Fruit fly (Drosophila melanogaster) whole organism, embryonic: ENCODE measurements around the gene CG18577.
A peak's percentile ranks its signal among the peaks of the same experiment; 100 is the strongest.

ENCODE experiments used
- Atf3 ChIP-seq: fragments of 200-800 bp; sonication (Bioruptor generic); optimal IDR thresholded peaks from 3 replicates; lab custom pipeline; 2016; ENCODE audit warnings: missing biosample characterization, missing genetic modification characterization
- Awh ChIP-seq: fragments of 200-800 bp; sonication (Bioruptor generic); IDR thresholded peaks from 2 replicates; pipeline ENCODE4, ENCODE4 v1.3.6; 2022; ENCODE audit warnings: missing biosample characterization, missing genetic modification characterization
- BtbVII ChIP-seq: fragments of 200-800 bp; sonication (Bioruptor generic); optimal IDR thresholded peaks from 3 replicates; lab custom pipeline; 2017; ENCODE audit warnings: missing biosample characterization, mild to moderate bottlenecking, missing genetic modification characterization
- CG10979 ChIP-seq: fragments of 200-800 bp; sonication (Bioruptor generic); optimal IDR thresholded peaks from 2 replicates; lab custom pipeline; 2018; ENCODE audit warnings: missing biosample characterization, mild to moderate bottlenecking, missing genetic modification characterization, moderate library complexity
- CG1233 ChIP-seq: fragments of 200-800 bp; sonication (Bioruptor generic); optimal IDR thresholded peaks from 4 replicates; lab custom pipeline; 2018; ENCODE audit warnings: missing biosample characterization, mild to moderate bottlenecking, missing genetic modification characterization
- CG12769 ChIP-seq: fragments of 200-800 bp; sonication (Bioruptor generic); optimal IDR thresholded peaks from 2 replicates; lab custom pipeline; 2019; ENCODE audit warnings: missing biosample characterization, mild to moderate bottlenecking, missing genetic modification characterization, moderate library complexity
- CG15479 ChIP-seq: fragments of 200-800 bp; sonication (Bioruptor generic); optimal IDR thresholded peaks from 3 replicates; lab custom pipeline; 2019; ENCODE audit warnings: missing biosample characterization, mild to moderate bottlenecking, missing genetic modification characterization, moderate library complexity
- CG16813 ChIP-seq: fragments of 200-800 bp; sonication (Bioruptor generic); IDR thresholded peaks from 3 replicates; pipeline ENCODE4 v1.3.6; 2022; ENCODE audit warnings: missing biosample characterization, missing genetic modification characterization; ENCODE audit not compliant: partially characterized antibody
- CG33213 ChIP-seq: fragments of 200-800 bp; sonication (Bioruptor generic); optimal IDR thresholded peaks from 3 replicates; lab custom pipeline; 2016; ENCODE audit warnings: missing biosample characterization, missing genetic modification characterization
- CG4854 ChIP-seq: fragments of 200-800 bp; sonication (Bioruptor generic); optimal IDR thresholded peaks from 2 replicates; lab custom pipeline; 2016; ENCODE audit warnings: missing biosample characterization, missing genetic modification characterization, inconsistent platforms
- CG6175 ChIP-seq: fragments of 200-800 bp; sonication (Bioruptor generic); IDR thresholded peaks from 3 replicates; pipeline ENCODE4 v1.3.6; 2022; ENCODE audit warnings: missing biosample characterization, missing genetic modification characterization
- CG8089 ChIP-seq: fragments of 200-800 bp; sonication (Bioruptor generic); optimal IDR thresholded peaks from 3 replicates; lab custom pipeline; 2016; ENCODE audit warnings: missing biosample characterization, missing genetic modification characterization
- CG9609 ChIP-seq: fragments of 200-800 bp; sonication (Bioruptor generic); optimal IDR thresholded peaks from 3 replicates; lab custom pipeline; 2016; ENCODE audit warnings: missing biosample characterization, missing genetic modification characterization
- CG9876 ChIP-seq: fragments of 200-800 bp; sonication (Bioruptor generic); optimal IDR thresholded peaks from 2 replicates; lab custom pipeline; 2016; ENCODE audit warnings: missing biosample characterization, missing genetic modification characterization
- CHES-1-like ChIP-seq: fragments of 200-800 bp; sonication (Bioruptor generic); optimal IDR thresholded peaks from 2 replicates; lab custom pipeline; 2016; ENCODE audit warnings: missing biosample characterization, missing genetic modification characterization
- D ChIP-seq, 2 experiments: fragments of 200-800 bp in 1 of 2; fragments of >200 bp in 1 of 2; sonication (Bioruptor generic) in 1 of 2; optimal IDR thresholded peaks; 2 replicates in 1 of 2; 3 replicates in 1 of 2; lab custom pipeline; 2017; ENCODE audit warnings: mild to moderate bottlenecking in 1 of 2, missing biosample characterization in 1 of 2, missing genetic modification characterization in 1 of 2, missing genetic modification reagents in 1 of 2
- D19B ChIP-seq: fragments of 200-800 bp; sonication (Bioruptor generic); optimal IDR thresholded peaks from 2 replicates; lab custom pipeline; 2017; ENCODE audit warnings: missing biosample characterization, mild to moderate bottlenecking, missing genetic modification characterization
- Dbx ChIP-seq: fragments of 200-800 bp; sonication (Bioruptor generic); IDR thresholded peaks from 3 replicates; pipeline ENCODE4 v1.3.6; 2022; ENCODE audit warnings: missing biosample characterization, missing genetic modification characterization
- Doc2 ChIP-seq: fragments of 200-800 bp; sonication (Bioruptor generic); IDR thresholded peaks from 2 replicates; pipeline ENCODE4 v1.3.6; 2022; ENCODE audit warnings: missing biosample characterization, missing genetic modification characterization
- Dref ChIP-seq: fragments of 200-800 bp; sonication (Bioruptor generic); IDR thresholded peaks from 2 replicates; pipeline ENCODE4 v1.3.6; 2022; ENCODE audit warnings: missing biosample characterization, missing genetic modification characterization
- E2f2 ChIP-seq: fragments of 200-800 bp; sonication (Bioruptor generic); IDR thresholded peaks from 2 replicates; pipeline ENCODE4 v1.3.6; 2022; ENCODE audit warnings: missing biosample characterization, missing genetic modification characterization
- Ets65A ChIP-seq: fragments of 200-800 bp; sonication (Bioruptor generic); peaks from one replicate; lab custom pipeline; 2016; ENCODE audit warnings: missing biosample characterization, missing genetic modification characterization
- HHEX ChIP-seq: fragments of 200-800 bp; sonication (Bioruptor generic); optimal IDR thresholded peaks from 3 replicates; lab custom pipeline; 2017; ENCODE audit warnings: missing biosample characterization, mild to moderate bottlenecking, missing genetic modification characterization, missing genetic modification reagents
- HmgD ChIP-seq: fragments of 200-800 bp; sonication (Bioruptor generic); optimal IDR thresholded peaks from 3 replicates; lab custom pipeline; 2016; ENCODE audit warnings: missing biosample characterization, missing genetic modification characterization
- Hr78 ChIP-seq, 2 experiments: fragments of 200-800 bp in 1 of 2; fragments of >200 bp in 1 of 2; sonication (Bioruptor generic) in 1 of 2; optimal IDR thresholded peaks; 2 replicates each; lab custom pipeline; 2017 to 2019; ENCODE audit warnings: missing biosample characterization in 2 of 2, missing genetic modification characterization in 2 of 2, mild to moderate bottlenecking in 1 of 2, moderate library complexity in 1 of 2
- MESR4 ChIP-seq: fragments of 200-800 bp; sonication (Bioruptor generic); optimal IDR thresholded peaks from 2 replicates; lab custom pipeline; 2018; ENCODE audit warnings: missing biosample characterization, mild to moderate bottlenecking, missing genetic modification characterization, moderate library complexity
- NC2β ChIP-seq: fragments of 200-800 bp; sonication (Bioruptor generic); optimal IDR thresholded peaks from 2 replicates; lab custom pipeline; 2016; ENCODE audit warnings: missing biosample characterization, missing genetic modification characterization
- Nf-YB ChIP-seq: fragments of 200-800 bp; sonication (Bioruptor generic); optimal IDR thresholded peaks from 3 replicates; lab custom pipeline; 2019; ENCODE audit warnings: missing biosample characterization, mild to moderate bottlenecking, missing genetic modification characterization, moderate library complexity
- Optix ChIP-seq: fragments of 200-800 bp; sonication (Bioruptor generic); IDR thresholded peaks from 3 replicates; pipeline ENCODE4 v1.3.6; 2022; ENCODE audit warnings: missing biosample characterization, missing genetic modification characterization
- al ChIP-seq: fragments of 200-800 bp; sonication (Bioruptor generic); IDR thresholded peaks from 2 replicates; pipeline ENCODE4 v1.3.6; 2022; ENCODE audit warnings: missing biosample characterization, missing genetic modification characterization
- ase ChIP-seq: fragments of 200-800 bp; sonication (Bioruptor generic); IDR thresholded peaks from 3 replicates; pipeline ENCODE4 v1.3.6; 2022; ENCODE audit warnings: missing biosample characterization, missing genetic modification characterization
- az2 ChIP-seq: fragments of 200-800 bp; sonication (Bioruptor generic); optimal IDR thresholded peaks from 3 replicates; lab custom pipeline; 2016; ENCODE audit warnings: missing biosample characterization, missing genetic modification characterization
- bigmax ChIP-seq: fragments of 200-800 bp; sonication (Bioruptor generic); optimal IDR thresholded peaks from 2 replicates; lab custom pipeline; 2018; ENCODE audit warnings: missing biosample characterization, mild to moderate bottlenecking, missing genetic modification characterization
- gem ChIP-seq: fragments of 200-800 bp; sonication (Bioruptor generic); optimal IDR thresholded peaks from 2 replicates; lab custom pipeline; 2019; ENCODE audit warnings: missing biosample characterization, mild to moderate bottlenecking, missing genetic modification characterization, moderate library complexity
- gsb-n ChIP-seq: fragments of 200-800 bp; sonication (Bioruptor generic); optimal IDR thresholded peaks from 3 replicates; lab custom pipeline; 2018; ENCODE audit warnings: missing biosample characterization, mild to moderate bottlenecking, missing genetic modification characterization
- hb ChIP-seq: fragments of 200-800 bp; sonication (Bioruptor generic); IDR thresholded peaks from 3 replicates; pipeline ENCODE4 v1.3.6; 2022; ENCODE audit warnings: missing biosample characterization, missing genetic modification characterization; ENCODE audit not compliant: partially characterized antibody
- jumu ChIP-seq: fragments of 200-800 bp; sonication (Bioruptor generic); optimal IDR thresholded peaks from 3 replicates; lab custom pipeline; 2016; ENCODE audit warnings: missing biosample characterization, missing genetic modification characterization
- knrl ChIP-seq: fragments of 200-800 bp; sonication (Bioruptor generic); IDR thresholded peaks from 3 replicates; pipeline ENCODE4 v1.3.6; 2022; ENCODE audit warnings: missing biosample characterization, missing genetic modification characterization; ENCODE audit not compliant: partially characterized antibody
- lola ChIP-seq, 3 experiments: fragments of >200 bp in 2 of 3; fragments of 200-800 bp in 1 of 3; sonication (Bioruptor generic) in 1 of 3; optimal IDR thresholded peaks; 2 replicates each; lab custom pipeline; 2017 to 2019; ENCODE audit warnings: missing biosample characterization in 3 of 3, missing genetic modification characterization in 3 of 3, mild to moderate bottlenecking in 1 of 3, moderate library complexity in 1 of 3
- lov ChIP-seq, 2 experiments: fragments of 200-800 bp in 1 of 2; fragments of >200 bp in 1 of 2; sonication (Bioruptor generic) in 1 of 2; IDR thresholded peaks in 1 of 2; optimal IDR thresholded peaks in 1 of 2; 2 replicates in 1 of 2; 3 replicates in 1 of 2; pipeline versions ENCODE4 v1.3.6 to Lab custom; 2017 to 2022; ENCODE audit warnings: missing biosample characterization in 1 of 2, missing genetic modification characterization in 1 of 2
- mld ChIP-seq: fragments of 200-800 bp; sonication (Bioruptor generic); IDR thresholded peaks from 3 replicates; pipeline ENCODE4 v1.3.6; 2022; ENCODE audit warnings: missing biosample characterization, missing genetic modification characterization; ENCODE audit not compliant: partially characterized antibody
- oc ChIP-seq: fragments of 200-800 bp; sonication (Bioruptor generic); optimal IDR thresholded peaks from 2 replicates; lab custom pipeline; 2018; ENCODE audit warnings: missing biosample characterization, mild to moderate bottlenecking, missing genetic modification characterization, moderate library complexity
- tap ChIP-seq: fragments of 200-800 bp; optimal IDR thresholded peaks from 3 replicates; lab custom pipeline; 2019; ENCODE audit warnings: missing biosample characterization, mild to moderate bottlenecking, missing genetic modification characterization, moderate library complexity
- wdn ChIP-seq: fragments of 200-800 bp; sonication (Bioruptor generic); IDR thresholded peaks from 2 replicates; pipeline ENCODE4 v1.3.6; 2022; ENCODE audit warnings: missing biosample characterization, missing genetic modification characterization
- z ChIP-seq: fragments of 200-800 bp; sonication (Bioruptor generic); IDR thresholded peaks from 3 replicates; pipeline ENCODE4 v1.3.6; 2022; ENCODE audit warnings: missing biosample characterization, missing genetic modification characterization
- zfh2 ChIP-seq: fragments of 200-800 bp; sonication (Bioruptor generic); optimal IDR thresholded peaks from 2 replicates; lab custom pipeline; 2016; ENCODE audit warnings: missing biosample characterization, missing genetic modification characterization

The CG18577 gene

dm6 chr3R:11211291-11212061 is 15.6 kb downstream of the CG18577 start (continued):
- TF ChIP-seq MESR4 (GFP tag; lab: Kevin White, UChicago) (peak; percentile 57), CG16813 (GFP tag; lab: Robert Waterston, UW) (no peak), Nf-YB (GFP tag; lab: Kevin White, UChicago) (peak; percentile 9), HmgD (no peak), CG6175 (GFP tag; lab: Robert Waterston, UW) (peak; percentile 63; the same call in 1 of the 3 replicates), z (no peak), D (optimal IDR thresholded peaks at IDR 0.05; lab: Kevin White, UChicago) (no peak), D (GFP tag; optimal IDR thresholded peaks at IDR 0.05; lab: Kevin White, UChicago) (peak; percentile 25), bigmax (peak; percentile 99), knrl (GFP tag; lab: Robert Waterston, UW) (0 out of 3 replicates have a peak, but pooled peaks have one; percentile 13), E2f2 (GFP tag; lab: Robert Waterston, UW) (0 out of 2 replicates have a peak, but pooled peaks have one; percentile 15), al (peak; percentile 76), oc (tag; lab: Kevin White, UChicago) (no peak), CG12769 (tag; lab: Kevin White, UChicago) (peak; percentile 94), CG4854 (GFP tag; lab: Kevin White, UChicago) (peak; percentile 67), az2 (GFP tag; lab: Kevin White, UChicago) (peak; percentile 75), CG33213 (peak; percentile 64), CG15479 (GFP tag; lab: Kevin White, UChicago) (no peak), CG1233 (GFP tag; lab: Kevin White, UChicago) (peak; percentile 56), mld (GFP tag; lab: Robert Waterston, UW) (no peak), Dbx (GFP tag; lab: Robert Waterston, UW) (peak; percentile 78), wdn (GFP tag; lab: Robert Waterston, UW) (peak; percentile 57), lola (GFP tag; optimal IDR thresholded peaks at IDR 0.05; lab: Kevin White, UChicago) (peak in 1 of 3 experiments; percentile 49), Optix (GFP tag; lab: Robert Waterston, UW) (peak; percentile 35; the same call in 1 of the 3 replicates), gem (tag; lab: Kevin White, UChicago) (peak; percentile 80), CG9609 (GFP tag; lab: Kevin White, UChicago) (peak; percentile 62), CG9876 (peak; percentile 48), ase (peak; percentile 74; the same call in 2 of the 3 replicates), HHEX (peak; percentile 60), hb (no peak), NC2β (peak; percentile 48), CG8089 (GFP tag; lab: Kevin White, UChicago) (peak; percentile 19), BtbVII (GFP tag; lab: Kevin White, UChicago) (peak; percentile 25), Awh (GFP tag; lab: Robert Waterston, UW) (0 out of 2 replicates have a peak, but pooled peaks have one; percentile 11), jumu (GFP tag; lab: Kevin White, UChicago) (peak; percentile 61), gsb-n (tag; lab: Kevin White, UChicago) (peak; percentile 45), D19B (GFP tag; lab: Kevin White, UChicago) (peak; percentile 57), tap (tag; lab: Kevin White, UChicago) (peak; percentile 45), Atf3 (GFP tag; lab: Kevin White, UChicago) (peak; percentile 33), Dref (GFP tag; lab: Robert Waterston, UW) (peak; percentile 18; the same call in 1 of the 2 replicates), CHES-1-like (peak; percentile 56), lov (optimal IDR thresholded peaks at IDR 0.05; lab: Kevin White, UChicago) (no peak), lov (GFP tag; IDR thresholded peaks at IDR 0.05; lab: Robert Waterston, UW) (peak; percentile 71; the same call in 1 of the 3 replicates), Doc2 (GFP tag; lab: Robert Waterston, UW) (no peak), zfh2 (GFP tag; lab: Kevin White, UChicago) (peak; percentile 81), Ets65A (GFP tag; lab: Kevin White, UChicago) (peak; percentile 98), CG10979 (tag; lab: Kevin White, UChicago) (peak; percentile 50), Hr78 (GFP tag; optimal IDR thresholded peaks at IDR 0.05; lab: Kevin White, UChicago) (peak in 1 of 2 experiments; percentile 97)
